Worm (Caenorhabditis elegans): Measurements from ENCODE around the gene F08D12.12.

ce11 chrII:2734266-2734665 lies 52.6 kb downstream of the F08D12.12 start:
- TF ChIP-seq nhr-2 (tag; optimal IDR thresholded peaks at IDR 0.05) (no peak), ztf-11 (tag; optimal IDR thresholded peaks at IDR 0.05) (no peak), pha-4 (tag; optimal IDR thresholded peaks at IDR 0.05) (no peak), nhr-237 (tag; optimal IDR thresholded peaks at IDR 0.05) (no peak), elt-3 (tag; optimal IDR thresholded peaks at IDR 0.05) (no peak), unc-62 (GFP tag; optimal IDR thresholded peaks at IDR 0.05) (no peak), hlh-1 (tag; optimal IDR thresholded peaks at IDR 0.05) (no peak), snpc-4 (tag; optimal IDR thresholded peaks at IDR 0.05) (no peak), nhr-12 (tag; optimal IDR thresholded peaks at IDR 0.05) (no peak), unc-39 (tag; optimal IDR thresholded peaks at IDR 0.05) (no peak), ceh-83 (GFP tag; optimal IDR thresholded peaks at IDR 0.05) (no peak), sem-2 (GFP tag; optimal IDR thresholded peaks at IDR 0.05) (no peak), drap-1 (GFP tag; optimal IDR thresholded peaks at IDR 0.05) (no peak), lin-13 (tag; optimal IDR thresholded peaks at IDR 0.05) (no peak)
